Worm (Caenorhabditis elegans) whole organism, midembryonic: ENCODE results near the gene trpp-9.

ENCODE experiments used
- T22C8.4 ChIP-seq: fragments of 200-800 bp; sonication (Bioruptor generic); IDR thresholded peaks from 2 replicates; pipeline ENCODE4 v1.3.6; 2022; ENCODE audit warnings: missing genetic modification characterization, missing compliant biosample characterization
- flt-1 ChIP-seq: fragments of 200-800 bp; sonication (Bioruptor generic); IDR thresholded peaks from 2 replicates; pipeline ENCODE4 v1.3.6; 2022; ENCODE audit warnings: missing genetic modification characterization, missing compliant biosample characterization
- klf-2 ChIP-seq: fragments of 200-800 bp; sonication (Bioruptor generic); conservative IDR thresholded peaks from 2 replicates; pipeline ENCODE4 v1.3.6; 2022; ENCODE audit warnings: missing genetic modification reagents, missing genetic modification characterization, missing compliant biosample characterization
- med-1 ChIP-seq: sonication (generic microtip); optimal IDR thresholded peaks from 2 replicates; lab custom pipeline; 2017; ENCODE audit warnings: missing genetic modification characterization, mild to moderate bottlenecking, missing compliant biosample characterization, antibody characterized with exemption, missing genetic modification reagents; ENCODE audit not compliant: insufficient read depth
- ref-1 ChIP-seq: fragments of 200-800 bp; sonication (Bioruptor generic); conservative IDR thresholded peaks from 2 replicates; pipeline ENCODE4 v1.3.6; 2022; ENCODE audit warnings: missing genetic modification reagents, missing genetic modification characterization, missing compliant biosample characterization
- ztf-23 ChIP-seq: fragments of 200-800 bp; sonication (Bioruptor generic); IDR thresholded peaks from 2 replicates; pipeline ENCODE4 v1.3.6; 2022; ENCODE audit warnings: missing genetic modification reagents, missing genetic modification characterization, missing compliant biosample characterization
- ztf-29 ChIP-seq: fragments of 200-800 bp; sonication (Bioruptor generic); IDR thresholded peaks from 2 replicates; pipeline ENCODE4 v1.3.6; 2022; ENCODE audit warnings: missing genetic modification reagents, missing genetic modification characterization, missing compliant biosample characterization

DNA sequence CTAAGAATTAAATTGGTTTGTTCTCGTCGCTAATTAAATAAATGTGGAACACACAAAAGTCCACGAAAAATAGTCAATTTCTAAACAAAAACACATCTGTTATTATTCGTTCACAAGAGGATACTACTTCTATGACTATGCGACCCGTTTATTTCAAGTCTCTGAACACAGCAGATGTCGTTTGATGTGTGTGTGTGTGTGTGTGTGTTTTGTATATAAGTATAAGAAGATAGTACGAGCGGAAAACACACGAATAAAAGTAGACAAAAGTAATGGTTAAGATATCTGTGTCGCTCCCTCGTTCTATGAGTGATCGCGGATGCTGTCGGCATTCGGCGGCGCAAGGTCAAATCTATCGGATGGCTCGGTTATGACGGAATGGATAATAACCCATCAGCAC lies 35.1 kb downstream of the trpp-9 start:
- TF ChIP-seq ztf-29 (GFP tag; lab: Robert Waterston, UW) = no peak
- no peak for TF ChIP-seq ztf-23 (GFP tag; lab: Robert Waterston, UW)
- TF ChIP-seq med-1 (GFP tag; lab: Kevin White, UChicago) = no peak
- TF ChIP-seq flt-1 (GFP tag; lab: Robert Waterston, UW) = no peak
- TF ChIP-seq T22C8.4 (GFP tag; lab: Robert Waterston, UW) = no peak
- TF ChIP-seq ref-1 = no peak
- TF ChIP-seq klf-2 (GFP tag; lab: Robert Waterston, UW) = no peak
